Worm (Caenorhabditis elegans) whole organism, L1 larva: ENCODE measurements around the gene gst-9.
"Not testable (repeated sequence)": the region's sequence is repeated elsewhere in the genome, so short reads cannot be mapped to it uniquely, and the experiment has no call there.

Experiments used
- C16A3.4 ChIP-seq: fragments of 150-350 bp; optimal IDR thresholded peaks from 2 replicates; lab custom pipeline; 2014; ENCODE audit warnings: missing biosample characterization, missing genetic modification characterization
- aha-1 ChIP-seq: fragments of 150-350 bp; optimal IDR thresholded peaks from 2 replicates; lab custom pipeline; 2014; ENCODE audit warnings: missing biosample characterization, missing genetic modification characterization
- alr-1 ChIP-seq: fragments of 200-800 bp; sonication (Bioruptor generic); optimal IDR thresholded peaks from 2 replicates; lab custom pipeline; 2018; ENCODE audit warnings: borderline replicate concordance, mild to moderate bottlenecking, missing genetic modification characterization, missing compliant biosample characterization
- ama-1 ChIP-seq: fragments of 150-350 bp; optimal IDR thresholded peaks from 2 replicates; lab custom pipeline; 2014
- blmp-1 ChIP-seq: fragments of 150-350 bp; optimal IDR thresholded peaks from 2 replicates; lab custom pipeline; 2014; ENCODE audit warnings: missing biosample characterization, missing genetic modification characterization
- ceh-8 ChIP-seq: fragments of 200-800 bp; sonication (Bioruptor generic); optimal IDR thresholded peaks from 2 replicates; lab custom pipeline; 2018; ENCODE audit warnings: mild to moderate bottlenecking, missing genetic modification characterization, moderate library complexity, missing compliant biosample characterization
- ceh-82 ChIP-seq, 3 experiments: fragments of 150-350 bp in 1 of 3; sonication (generic microtip) in 2 of 3; optimal IDR thresholded peaks; 2 replicates each; lab custom pipeline; 2014 to 2017; ENCODE audit warnings: missing biosample characterization in 3 of 3, missing genetic modification characterization in 3 of 3
- ceh-88 ChIP-seq: fragments of 200-800 bp; sonication (Bioruptor generic); IDR thresholded peaks from 2 replicates; pipeline ENCODE4 v1.3.6; 2022; ENCODE audit warnings: missing genetic modification characterization, missing compliant biosample characterization
- ceh-90 ChIP-seq: sonication (generic microtip); optimal IDR thresholded peaks from 2 replicates; lab custom pipeline; 2016; ENCODE audit warnings: missing genetic modification characterization, missing compliant biosample characterization
- ces-1 ChIP-seq: fragments of 150-350 bp; optimal IDR thresholded peaks from 2 replicates; lab custom pipeline; 2014; ENCODE audit warnings: missing biosample characterization, missing genetic modification reagents, missing genetic modification characterization
- dpl-1 ChIP-seq, 3 experiments: fragments of 150-350 bp in 2 of 3; sonication (generic microtip) in 1 of 3; optimal IDR thresholded peaks; 2 replicates each; lab custom pipeline; 2014 to 2017; ENCODE audit warnings: missing biosample characterization in 3 of 3, missing genetic modification characterization in 3 of 3, missing genetic modification reagents in 3 of 3
- dsc-1 ChIP-seq: sonication (generic microtip); optimal IDR thresholded peaks from 2 replicates; lab custom pipeline; 2016; ENCODE audit warnings: mild to moderate bottlenecking, missing genetic modification characterization, missing compliant biosample characterization
- efl-1 ChIP-seq, 4 experiments: fragments of 150-350 bp; optimal IDR thresholded peaks in 3 of 4; peaks in 1 of 4; 1 replicate in 1 of 4; 2 replicates in 3 of 4; lab custom pipeline; 2014; ENCODE audit warnings: missing biosample characterization in 2 of 4, missing genetic modification characterization in 2 of 4, missing genetic modification reagents in 2 of 4
- elt-2 ChIP-seq: sonication (generic microtip); optimal IDR thresholded peaks from 2 replicates; lab custom pipeline; 2016; ENCODE audit warnings: missing genetic modification characterization, mild to moderate bottlenecking, inconsistent platforms, missing compliant biosample characterization, missing genetic modification reagents
- elt-3 ChIP-seq, 6 experiments: fragments of 150-350 bp in 1 of 6; sonication (generic microtip); optimal IDR thresholded peaks; 2 replicates each; lab custom pipeline; 2017 to 2018; ENCODE audit warnings: missing biosample characterization in 6 of 6, missing genetic modification characterization in 6 of 6, inconsistent platforms in 1 of 6
- fkh-10 ChIP-seq: sonication (generic microtip); optimal IDR thresholded peaks from 2 replicates; lab custom pipeline; 2017; ENCODE audit warnings: missing biosample characterization, missing genetic modification reagents, missing genetic modification characterization
- fkh-4 ChIP-seq: sonication (generic microtip); optimal IDR thresholded peaks from 2 replicates; lab custom pipeline; 2016; ENCODE audit warnings: missing compliant biosample characterization, missing genetic modification characterization, borderline replicate concordance
- fkh-8 ChIP-seq: sonication (generic microtip); optimal IDR thresholded peaks from 2 replicates; lab custom pipeline; 2016; ENCODE audit warnings: mild to moderate bottlenecking, missing genetic modification characterization, missing compliant biosample characterization
- fos-1 ChIP-seq: fragments of 150-350 bp; optimal IDR thresholded peaks from 2 replicates; lab custom pipeline; 2014; ENCODE audit warnings: missing biosample characterization, missing genetic modification characterization
- hlh-17 ChIP-seq: fragments of 200-800 bp; sonication (Bioruptor generic); optimal IDR thresholded peaks from 2 replicates; lab custom pipeline; 2018; ENCODE audit warnings: missing genetic modification characterization, mild to moderate bottlenecking, missing compliant biosample characterization, moderate library complexity, borderline replicate concordance
- jun-1 ChIP-seq: fragments of 150-350 bp; optimal IDR thresholded peaks from 2 replicates; lab custom pipeline; 2014; ENCODE audit warnings: missing biosample characterization, missing genetic modification reagents, missing genetic modification characterization
- lin-35 ChIP-seq, 2 experiments: fragments of 150-350 bp; optimal IDR thresholded peaks; 2 replicates each; lab custom pipeline; 2014; ENCODE audit warnings: missing biosample characterization in 2 of 2, missing genetic modification characterization in 2 of 2, missing genetic modification reagents in 2 of 2
- lin-39 ChIP-seq: fragments of 150-350 bp; optimal IDR thresholded peaks from 2 replicates; lab custom pipeline; 2014; ENCODE audit warnings: missing biosample characterization, missing genetic modification reagents, missing genetic modification characterization
- lir-3 ChIP-seq: sonication (generic microtip); optimal IDR thresholded peaks from 2 replicates; lab custom pipeline; 2016; ENCODE audit warnings: mild to moderate bottlenecking, missing genetic modification characterization, moderate library complexity, missing compliant biosample characterization; ENCODE audit not compliant: poor library complexity
- lsy-2 ChIP-seq, 2 experiments: fragments of 150-350 bp; optimal IDR thresholded peaks; 2 replicates each; lab custom pipeline; 2014; ENCODE audit warnings: missing biosample characterization in 2 of 2, missing genetic modification characterization in 2 of 2
- nhr-12 ChIP-seq: sonication (generic microtip); optimal IDR thresholded peaks from 2 replicates; lab custom pipeline; 2017; ENCODE audit warnings: missing biosample characterization, missing genetic modification characterization
- nhr-19 ChIP-seq: fragments of 200-800 bp; sonication (Bioruptor generic); conservative IDR thresholded peaks from 2 replicates; pipeline ENCODE4 v1.3.6; 2022; ENCODE audit warnings: missing genetic modification characterization, missing compliant biosample characterization
- nhr-20 ChIP-seq: sonication (generic microtip); optimal IDR thresholded peaks from 2 replicates; lab custom pipeline; 2016; ENCODE audit warnings: mild to moderate bottlenecking, missing genetic modification characterization, missing compliant biosample characterization
- nhr-28 ChIP-seq: fragments of 150-350 bp; optimal IDR thresholded peaks from 2 replicates; lab custom pipeline; 2014; ENCODE audit warnings: missing biosample characterization, missing genetic modification characterization
- nhr-47 ChIP-seq: sonication (generic microtip); optimal IDR thresholded peaks from 2 replicates; lab custom pipeline; 2016; ENCODE audit warnings: mild to moderate bottlenecking, missing genetic modification characterization, moderate library complexity, missing compliant biosample characterization
- nhr-76 ChIP-seq: sonication (generic microtip); optimal IDR thresholded peaks from 2 replicates; lab custom pipeline; 2017; ENCODE audit warnings: missing biosample characterization, missing genetic modification characterization
- nhr-85 ChIP-seq: sonication (generic microtip); peaks from one replicate; lab custom pipeline; 2016; ENCODE audit warnings: missing genetic modification characterization, inconsistent platforms, missing compliant biosample characterization
- pag-3 ChIP-seq: sonication (generic microtip); optimal IDR thresholded peaks from 2 replicates; lab custom pipeline; 2017; ENCODE audit warnings: missing genetic modification characterization, mild to moderate bottlenecking, missing compliant biosample characterization, antibody characterized with exemption, borderline replicate concordance; ENCODE audit not compliant: insufficient read depth
- pqm-1 ChIP-seq: sonication (generic microtip); optimal IDR thresholded peaks from 3 replicates; lab custom pipeline; 2017; ENCODE audit warnings: missing biosample characterization, missing genetic modification characterization
- skn-1 ChIP-seq: fragments of 150-350 bp; optimal IDR thresholded peaks from 2 replicates; lab custom pipeline; 2014; ENCODE audit warnings: missing biosample characterization, missing genetic modification characterization
- snu-23 ChIP-seq: sonication (generic microtip); optimal IDR thresholded peaks from 2 replicates; lab custom pipeline; 2016; ENCODE audit warnings: missing genetic modification characterization, missing compliant biosample characterization
- sptf-1 ChIP-seq: fragments of 150-350 bp; optimal IDR thresholded peaks from 2 replicates; lab custom pipeline; 2014; ENCODE audit warnings: missing biosample characterization, missing genetic modification characterization
- swsn-7 ChIP-seq: sonication (generic microtip); optimal IDR thresholded peaks from 2 replicates; lab custom pipeline; 2016; ENCODE audit warnings: missing genetic modification characterization, missing compliant biosample characterization
- tbx-2 ChIP-seq: sonication (generic microtip); optimal IDR thresholded peaks from 2 replicates; lab custom pipeline; 2016; ENCODE audit warnings: missing genetic modification characterization, missing compliant biosample characterization
- tlp-1 ChIP-seq: fragments of 150-350 bp; optimal IDR thresholded peaks from 2 replicates; lab custom pipeline; 2014; ENCODE audit warnings: missing biosample characterization, missing genetic modification characterization
- unc-130 ChIP-seq: fragments of 150-350 bp; optimal IDR thresholded peaks from 2 replicates; lab custom pipeline; 2017; ENCODE audit warnings: missing biosample characterization, missing genetic modification characterization, inconsistent platforms
- unc-62 ChIP-seq: fragments of 150-350 bp; optimal IDR thresholded peaks from 2 replicates; lab custom pipeline; 2014; ENCODE audit warnings: missing biosample characterization, missing genetic modification reagents, missing genetic modification characterization
- unc-86 ChIP-seq: sonication (generic microtip); optimal IDR thresholded peaks from 2 replicates; lab custom pipeline; 2016; ENCODE audit warnings: missing genetic modification characterization, missing compliant biosample characterization
- xbp-1 ChIP-seq: sonication (generic microtip); optimal IDR thresholded peaks from 2 replicates; lab custom pipeline; 2016; ENCODE audit warnings: missing genetic modification characterization, missing compliant biosample characterization
- zag-1 ChIP-seq: fragments of 150-350 bp; optimal IDR thresholded peaks from 2 replicates; lab custom pipeline; 2014; ENCODE audit warnings: missing biosample characterization, missing genetic modification characterization
- zip-4 ChIP-seq: fragments of 200-800 bp; sonication (Bioruptor generic); optimal IDR thresholded peaks from 2 replicates; lab custom pipeline; 2018; ENCODE audit warnings: mild to moderate bottlenecking, missing genetic modification characterization, moderate library complexity, missing compliant biosample characterization
- ztf-11 ChIP-seq, 2 experiments: sonication (generic microtip); optimal IDR thresholded peaks; 2 replicates each; lab custom pipeline; 2016 to 2017; ENCODE audit warnings: missing genetic modification characterization in 2 of 2, missing biosample characterization in 1 of 2, missing compliant biosample characterization in 1 of 2

Gene gst-9

DNA sequence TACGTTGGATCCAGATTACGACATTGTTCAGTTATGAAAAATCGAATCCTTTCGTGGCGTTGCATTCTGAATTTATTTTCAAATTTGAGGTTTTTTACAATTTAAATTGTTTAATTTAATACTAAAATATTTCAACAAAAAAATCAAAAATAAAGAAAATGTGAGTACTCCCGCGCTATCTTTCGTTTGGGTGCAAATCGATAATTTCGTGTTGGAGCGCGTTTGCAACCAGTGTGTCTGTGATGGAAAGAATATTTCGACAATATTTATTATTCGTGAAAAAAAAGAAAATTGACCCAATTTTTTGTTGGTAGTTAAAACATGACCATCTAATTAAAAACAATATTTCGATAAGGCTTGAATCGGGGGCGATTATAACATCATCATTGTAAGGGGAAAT is 10.7 kb downstream of the gst-9 start, which contains the start of gene R05F9.9 (continued):
- TF ChIP-seq lsy-2 (tag; optimal IDR thresholded peaks at IDR 0.05; lab: Kevin White, UChicago) (peak; percentile 43 to 54), nhr-85 (tag; lab: Kevin White, UChicago) (peak; percentile 63), swsn-7 (no peak), nhr-76 (tag; lab: Kevin White, UChicago) (no peak), zag-1 (tag; lab: Kevin White, UChicago) (no peak), aha-1 (tag; lab: Kevin White, UChicago) (no peak), ama-1 (peak; percentile 61), lin-39 (no peak), unc-62 (GFP tag; lab: Kevin White, UChicago) (no peak), fkh-10 (GFP tag; lab: Kevin White, UChicago) (no peak), ceh-82 (tag; optimal IDR thresholded peaks at IDR 0.05; lab: Kevin White, UChicago) (peak in 1 of 3 experiments; percentile 40), lin-35 (GFP tag; optimal IDR thresholded peaks at IDR 0.05; lab: Kevin White, UChicago) (peak; percentile 33 to 67), dsc-1 (tag; lab: Kevin White, UChicago) (no peak), alr-1 (no peak), dpl-1 (GFP tag; optimal IDR thresholded peaks at IDR 0.05; lab: Kevin White, UChicago) (peak; percentile 24 to 73 (median 28)), efl-1 (optimal IDR thresholded peaks at IDR 0.05; lab: Kevin White, UChicago) (peak; percentile 39 to 49), efl-1 (GFP tag; optimal IDR thresholded peaks at IDR 0.05 in 1 of 2; lab: Kevin White, UChicago) (peak; percentile 66 to 93), nhr-47 (peak; percentile 3), nhr-28 (tag; lab: Kevin White, UChicago) (no peak), ces-1 (no peak), elt-2 (tag; lab: Kevin White, UChicago) (peak; percentile 71), nhr-20 (tag; lab: Kevin White, UChicago) (peak; percentile 1), unc-130 (tag; lab: Kevin White, UChicago) (no peak), xbp-1 (tag; lab: Kevin White, UChicago) (peak; percentile 7), skn-1 (peak; percentile 35), blmp-1 (peak; percentile 37), tlp-1 (tag; lab: Kevin White, UChicago) (no peak), jun-1 (no peak), ztf-11 (tag; optimal IDR thresholded peaks at IDR 0.05; lab: Kevin White, UChicago) (no peak), hlh-17 (no peak)

DNA sequence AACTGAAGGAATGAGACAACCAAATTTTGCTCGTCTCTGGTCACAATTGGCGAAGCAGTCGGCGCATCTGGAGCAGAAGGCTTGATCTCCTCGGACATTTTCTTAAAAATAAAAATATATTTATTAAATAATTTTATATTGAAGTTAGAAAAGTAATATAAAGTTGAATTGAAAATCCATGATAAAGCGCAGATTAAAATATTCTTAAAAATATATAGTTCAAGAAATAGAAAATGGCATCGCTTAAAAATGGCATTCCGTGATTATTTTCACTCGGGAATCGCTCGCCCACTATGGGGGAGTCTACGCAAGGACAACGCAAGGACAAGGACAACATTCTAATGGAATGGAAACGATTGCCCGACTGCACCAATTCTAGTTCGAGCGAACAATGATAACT is 12.3 kb downstream of the gst-9 start, which contains the start of gene sgt-1:
Gene sgt-1 (minus strand): TSS at position 101 of the 400 bp plus-strand sequence.
- not testable (repeated sequence) for TF ChIP-seq C16A3.4; lin-39; ceh-82 (tag; optimal IDR thresholded peaks at IDR 0.05; lab: Kevin White, UChicago)

DNA sequence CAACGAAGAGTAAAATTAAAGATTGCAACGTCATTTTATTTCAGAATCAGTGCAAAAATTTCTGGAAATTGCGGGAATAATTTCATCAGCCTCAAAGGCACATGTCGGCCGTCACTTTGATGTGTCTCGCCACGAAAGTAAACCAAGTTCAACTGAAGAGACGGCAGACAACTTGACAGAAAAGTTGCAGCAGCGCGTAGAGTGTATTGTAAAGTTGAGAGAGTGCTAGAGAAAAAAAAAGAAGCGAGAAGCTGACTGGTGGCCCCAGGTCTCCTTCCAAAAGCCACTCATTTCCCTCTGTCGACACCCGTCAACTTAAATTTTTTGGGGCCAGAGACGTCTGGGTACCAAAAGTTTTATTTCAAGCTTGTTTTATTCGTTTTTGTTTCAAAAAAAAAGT is 12.9 kb downstream of the gst-9 start:
- TF ChIP-seq elt-2 (tag; lab: Kevin White, UChicago) (peak; percentile 23), ceh-8 (GFP tag; lab: Kevin White, UChicago) (no peak), efl-1 (optimal IDR thresholded peaks at IDR 0.05; lab: Kevin White, UChicago) (peak; percentile 80 to 89), efl-1 (GFP tag; optimal IDR thresholded peaks at IDR 0.05 in 1 of 2; lab: Kevin White, UChicago) (peak; percentile 66 to 95), nhr-20 (tag; lab: Kevin White, UChicago) (peak; percentile 80), dsc-1 (tag; lab: Kevin White, UChicago) (peak; percentile 56), pag-3 (tag; lab: Kevin White, UChicago) (no peak), fkh-4 (no peak), tbx-2 (tag; lab: Kevin White, UChicago) (peak; percentile 67), ceh-88 (GFP tag; lab: Robert Waterston, UW) (no peak), swsn-7 (peak; percentile 60), lir-3 (tag; lab: Kevin White, UChicago) (peak; percentile 35), sptf-1 (tag; lab: Kevin White, UChicago) (no peak), zip-4 (GFP tag; lab: Kevin White, UChicago) (no peak), pqm-1 (no peak), nhr-28 (tag; lab: Kevin White, UChicago) (no peak), dpl-1 (GFP tag; optimal IDR thresholded peaks at IDR 0.05; lab: Kevin White, UChicago) (peak; percentile 38 to 74 (median 70)), fos-1 (tag; lab: Kevin White, UChicago) (peak; percentile 41), nhr-12 (tag; lab: Kevin White, UChicago) (no peak), C16A3.4 (peak; percentile 51), zag-1 (tag; lab: Kevin White, UChicago) (no peak), elt-3 (tag; optimal IDR thresholded peaks at IDR 0.05; lab: Kevin White, UChicago) (peak in 1 of 6 experiments; percentile 24), snu-23 (GFP tag; lab: Kevin White, UChicago) (peak; percentile 77), fkh-8 (tag; lab: Kevin White, UChicago) (peak; percentile 65), jun-1 (peak; percentile 56), ceh-90 (tag; lab: Kevin White, UChicago) (no peak), nhr-19 (GFP tag; lab: Robert Waterston, UW) (peak; percentile 61), fkh-10 (GFP tag; lab: Kevin White, UChicago) (peak; percentile 23), unc-86 (tag; lab: Kevin White, UChicago) (peak; percentile 40), skn-1 (peak; percentile 85), lsy-2 (tag; optimal IDR thresholded peaks at IDR 0.05; lab: Kevin White, UChicago) (peak; percentile 71 to 86)
